Worm (Caenorhabditis elegans): Measurements from ENCODE around the gene mac-1.

Gene mac-1

ce11 chrII:13291406-13292124 is 29.1 kb downstream of the mac-1 start:
- TF ChIP-seq daf-16 (GFP tag; optimal IDR thresholded peaks at IDR 0.05) (no peak), daf-16 (tag; optimal IDR thresholded peaks at IDR 0.05) (no peak), nhr-237 (tag; optimal IDR thresholded peaks at IDR 0.05) (no peak), Y75B8A.6 (GFP tag; IDR thresholded peaks at IDR 0.05) (no peak), mep-1 (tag; optimal IDR thresholded peaks at IDR 0.05) (peak; percentile 38), rbr-2 (tag; optimal IDR thresholded peaks at IDR 0.05) (peak; percentile 34), dmd-6 (GFP tag; IDR thresholded peaks at IDR 0.05) (peak; percentile 26; the same call in 1 of the 2 replicates), spr-1 (tag; optimal IDR thresholded peaks at IDR 0.05) (no peak), tra-1 (GFP tag; IDR thresholded peaks at IDR 0.05) (0 out of 2 replicates have a peak, but pooled peaks have one; percentile 8), dmd-8 (GFP tag; IDR thresholded peaks at IDR 0.05) (no peak), dmd-9 (GFP tag; IDR thresholded peaks at IDR 0.05) (no peak), nhr-42 (GFP tag; IDR thresholded peaks at IDR 0.05) (0 out of 2 replicates have a peak, but pooled peaks have one; percentile 33), F44E2.7 (GFP tag; IDR thresholded peaks at IDR 0.05) (no peak), T26A8.4 (GFP tag; IDR thresholded peaks at IDR 0.05) (0 out of 2 replicates have a peak, but pooled peaks have one; percentile 41), saeg-2 (GFP tag; IDR thresholded peaks at IDR 0.05) (no peak), nhr-77 (tag; optimal IDR thresholded peaks at IDR 0.05) (no peak), pha-4 (GFP tag; IDR thresholded peaks at IDR 0.05) (peak; percentile 62), pha-4 (tag; optimal IDR thresholded peaks at IDR 0.05) (no peak), duxl-1 (tag; optimal IDR thresholded peaks at IDR 0.05; ENCODE audit: poor library complexity) (peak; percentile 16), nhr-25 (tag; optimal IDR thresholded peaks at IDR 0.05; ENCODE audit: borderline replicate concordance, insufficient read depth) (peak; percentile 75), dpl-1 (GFP tag; optimal IDR thresholded peaks at IDR 0.05) (peak; percentile 13), tag-97 (GFP tag; IDR thresholded peaks at IDR 0.05) (no peak), daf-12 (tag; optimal IDR thresholded peaks at IDR 0.05) (no peak), mdl-1 (tag; optimal IDR thresholded peaks at IDR 0.05) (peak; percentile 67 to 79), hif-1 (tag; optimal IDR thresholded peaks at IDR 0.05) (peak in 1 of 2 experiments; percentile 4), set-16 (GFP tag; IDR thresholded peaks at IDR 0.05) (peak; percentile 87), hlh-30 (tag; optimal IDR thresholded peaks at IDR 0.05; ENCODE audit: insufficient read depth) (peak; percentile 79), hlh-11 (tag; optimal IDR thresholded peaks at IDR 0.05) (peak; percentile 94), ama-1 (optimal IDR thresholded peaks at IDR 0.05) (peak; percentile 87), zip-2 (tag; optimal IDR thresholded peaks at IDR 0.05) (no peak), ZK337.2 (GFP tag; IDR thresholded peaks at IDR 0.05) (no peak), aly-2 (tag; optimal IDR thresholded peaks at IDR 0.05) (no peak), spr-3 (GFP tag; optimal IDR thresholded peaks at IDR 0.05) (no peak), nhr-28 (tag; optimal IDR thresholded peaks at IDR 0.05) (peak; percentile 94), nhr-11 (tag; optimal IDR thresholded peaks at IDR 0.05) (peak; percentile 71), Y48G9A.11 (GFP tag; IDR thresholded peaks at IDR 0.05) (no peak), lin-15B (tag; optimal IDR thresholded peaks at IDR 0.05) (no peak), nhr-10 (tag; optimal IDR thresholded peaks at IDR 0.05) (peak; percentile 32), mes-2 (tag; optimal IDR thresholded peaks at IDR 0.05; ENCODE audit: poor library complexity, severe bottlenecking) (peak; percentile 16), cey-2 (tag; optimal IDR thresholded peaks at IDR 0.05; ENCODE audit: borderline replicate concordance, insufficient read depth) (no peak), unc-130 (GFP tag; optimal IDR thresholded peaks at IDR 0.05) (no peak), daf-19 (GFP tag; conservative IDR thresholded peaks at IDR 0.05) (no peak; the same call in 1 of the 2 replicates), mdt-29 (GFP tag; IDR thresholded peaks at IDR 0.05) (no peak), madf-9 (GFP tag; conservative IDR thresholded peaks at IDR 0.05) (0 out of 2 replicates have a peak, but pooled peaks have one; percentile 19), nhr-111 (GFP tag; optimal IDR thresholded peaks at IDR 0.05) (no peak), pqm-1 (tag; optimal IDR thresholded peaks at IDR 0.05) (no peak), sdz-12 (GFP tag; optimal IDR thresholded peaks at IDR 0.05) (no peak), dve-1 (tag; optimal IDR thresholded peaks at IDR 0.05; ENCODE audit: insufficient read depth) (peak; percentile 25), mxl-3 (GFP tag; optimal IDR thresholded peaks at IDR 0.05) (peak; percentile 72)
